Fruit fly (Drosophila melanogaster) whole organism, pupa: ENCODE results near the gene OXA1L.

ENCODE experiments used
- CG10348 ChIP-seq: fragments of 200-800 bp; sonication (Bioruptor generic); IDR thresholded peaks from 2 replicates; pipeline ENCODE4 v1.3.6; 2022; ENCODE audit warnings: missing biosample characterization, missing genetic modification characterization
- CG12605 ChIP-seq: fragments of 200-800 bp; sonication (Bioruptor generic); IDR thresholded peaks from 2 replicates; pipeline ENCODE4 v1.3.6; 2022; ENCODE audit warnings: missing biosample characterization, missing genetic modification characterization
- CG13204 ChIP-seq: fragments of 200-800 bp; sonication (Bioruptor generic); optimal IDR thresholded peaks from 2 replicates; lab custom pipeline; 2018; ENCODE audit warnings: missing biosample characterization, mild to moderate bottlenecking, missing genetic modification characterization, moderate library complexity
- CG14655 ChIP-seq: fragments of 200-800 bp; sonication (Bioruptor generic); optimal IDR thresholded peaks from 3 replicates; lab custom pipeline; 2017; ENCODE audit warnings: mild to moderate bottlenecking, missing biosample characterization, missing genetic modification reagents, missing genetic modification characterization
- CG15710 ChIP-seq: fragments of 200-800 bp; sonication (Bioruptor generic); optimal IDR thresholded peaks from 2 replicates; lab custom pipeline; 2018; ENCODE audit warnings: missing biosample characterization, mild to moderate bottlenecking, missing genetic modification characterization, moderate library complexity
- CG32121 ChIP-seq: fragments of 200-800 bp; sonication (Bioruptor generic); IDR thresholded peaks from 2 replicates; pipeline ENCODE4 v1.3.6; 2022; ENCODE audit warnings: missing biosample characterization, missing genetic modification characterization
- CG34367 ChIP-seq: fragments of 200-800 bp; sonication (Bioruptor generic); optimal IDR thresholded peaks from 2 replicates; lab custom pipeline; 2018; ENCODE audit warnings: missing biosample characterization, mild to moderate bottlenecking, missing genetic modification characterization
- CG8159 ChIP-seq: fragments of 200-800 bp; sonication (Bioruptor generic); optimal IDR thresholded peaks from 3 replicates; lab custom pipeline; 2018; ENCODE audit warnings: missing biosample characterization, mild to moderate bottlenecking, missing genetic modification characterization, moderate library complexity
- EcR ChIP-seq: fragments of 200-800 bp; sonication (Bioruptor generic); optimal IDR thresholded peaks from 3 replicates; lab custom pipeline; 2019; ENCODE audit warnings: missing biosample characterization, missing genetic modification characterization, mild to moderate bottlenecking, moderate library complexity, missing genetic modification reagents
- fd96Ca ChIP-seq: fragments of 200-800 bp; sonication (Bioruptor generic); IDR thresholded peaks from 3 replicates; pipeline ENCODE4 v1.3.6; 2022; ENCODE audit warnings: missing biosample characterization, missing genetic modification characterization
- gl ChIP-seq: fragments of 200-800 bp; sonication (Bioruptor generic); optimal IDR thresholded peaks from 2 replicates; lab custom pipeline; 2018; ENCODE audit warnings: missing biosample characterization, mild to moderate bottlenecking, missing genetic modification characterization
- rn ChIP-seq: fragments of 200-800 bp; sonication (Bioruptor generic); IDR thresholded peaks from 2 replicates; pipeline ENCODE4 v1.3.6; 2022; ENCODE audit warnings: missing biosample characterization, missing genetic modification characterization

dm6 chr3L:10842830-10843229 is 43.4 kb downstream of the OXA1L start:
- TF ChIP-seq fd96Ca (GFP tag; lab: Robert Waterston, UW) (no peak), CG10348 (no peak), rn (no peak), CG14655 (GFP tag; lab: Kevin White, UChicago) (no peak), gl (tag; lab: Kevin White, UChicago) (no peak), EcR (no peak), CG15710 (tag; lab: Kevin White, UChicago) (no peak), CG8159 (tag; lab: Kevin White, UChicago) (no peak), CG12605 (GFP tag; lab: Robert Waterston, UW) (no peak), CG13204 (GFP tag; lab: Kevin White, UChicago) (no peak), CG34367 (no peak), CG32121 (GFP tag; lab: Robert Waterston, UW) (no peak)
